Worm (Caenorhabditis elegans) whole organism, young adult: ENCODE data around the gene Y45G5AM.6.

ENCODE experiments used
- B0019.2 ChIP-seq: fragments of 200-800 bp; sonication (Bioruptor generic); conservative IDR thresholded peaks from 2 replicates; pipeline ENCODE4 v1.3.6; 2022; ENCODE audit warnings: missing genetic modification reagents, missing genetic modification characterization, missing compliant biosample characterization
- B0261.1 ChIP-seq: sonication (generic microtip); optimal IDR thresholded peaks from 2 replicates; lab custom pipeline; 2016; ENCODE audit warnings: mild to moderate bottlenecking, missing genetic modification characterization, moderate library complexity, missing compliant biosample characterization
- F39B2.1 ChIP-seq: fragments of 200-800 bp; sonication (Bioruptor generic); IDR thresholded peaks from 2 replicates; pipeline ENCODE4 v1.3.6; 2022; ENCODE audit warnings: missing genetic modification reagents, missing genetic modification characterization, missing compliant biosample characterization
- F49E8.2 ChIP-seq: sonication (generic microtip); optimal IDR thresholded peaks from 3 replicates; lab custom pipeline; 2017; ENCODE audit warnings: missing genetic modification characterization, mild to moderate bottlenecking, missing compliant biosample characterization, antibody characterized with exemption, moderate library complexity; ENCODE audit not compliant: insufficient read depth
- F55B11.4 ChIP-seq: sonication (generic microtip); optimal IDR thresholded peaks from 2 replicates; lab custom pipeline; 2016; ENCODE audit warnings: missing compliant biosample characterization, missing genetic modification characterization, borderline replicate concordance; ENCODE audit not compliant: insufficient read depth
- F57C9.4 ChIP-seq: sonication (generic microtip); optimal IDR thresholded peaks from 2 replicates; lab custom pipeline; 2017; ENCODE audit warnings: mild to moderate bottlenecking, missing genetic modification characterization, missing compliant biosample characterization
- K11D2.4 ChIP-seq: fragments of 200-800 bp; sonication (Bioruptor generic); IDR thresholded peaks from 2 replicates; pipeline ENCODE4 v1.3.6; 2022; ENCODE audit warnings: missing genetic modification reagents, missing genetic modification characterization, missing compliant biosample characterization
- T07F8.4 ChIP-seq: sonication (generic microtip); optimal IDR thresholded peaks from 2 replicates; lab custom pipeline; 2016; ENCODE audit warnings: mild to moderate bottlenecking, missing genetic modification characterization, moderate library complexity, missing compliant biosample characterization
- Y56A3A.18 ChIP-seq: fragments of 200-800 bp; sonication (Bioruptor generic); IDR thresholded peaks from 2 replicates; pipeline ENCODE4 v1.3.6; 2022; ENCODE audit warnings: missing genetic modification reagents, missing genetic modification characterization, missing compliant biosample characterization
- Y67H2A.10 ChIP-seq: fragments of 200-800 bp; sonication (Bioruptor generic); conservative IDR thresholded peaks from 2 replicates; pipeline ENCODE4 v1.3.6; 2022; ENCODE audit warnings: missing genetic modification reagents, missing genetic modification characterization, missing compliant biosample characterization
- atf-7 ChIP-seq: sonication (generic microtip); optimal IDR thresholded peaks from 2 replicates; lab custom pipeline; 2017; ENCODE audit warnings: mild to moderate bottlenecking, missing genetic modification characterization, missing compliant biosample characterization
- bed-1 ChIP-seq: fragments of 200-800 bp; sonication (Bioruptor generic); IDR thresholded peaks from 2 replicates; pipeline ENCODE4 v1.3.6; 2022; ENCODE audit warnings: missing genetic modification reagents, missing genetic modification characterization, missing compliant biosample characterization
- bed-2 ChIP-seq: fragments of 200-800 bp; sonication (Bioruptor generic); IDR thresholded peaks from 2 replicates; pipeline ENCODE4 v1.3.6; 2022; ENCODE audit warnings: missing genetic modification reagents, missing genetic modification characterization, missing compliant biosample characterization
- ccch-3 ChIP-seq: fragments of 200-800 bp; sonication (Bioruptor generic); optimal IDR thresholded peaks from 2 replicates; lab custom pipeline; 2018; ENCODE audit warnings: mild to moderate bottlenecking, missing genetic modification characterization, missing compliant biosample characterization
- cebp-1 ChIP-seq, 2 experiments: fragments of 200-800 bp in 1 of 2; sonication (Bioruptor generic) in 1 of 2; sonication (generic microtip) in 1 of 2; IDR thresholded peaks in 1 of 2; optimal IDR thresholded peaks in 1 of 2; 2 replicates each; pipeline versions ENCODE4 v1.3.6 to Lab custom; 2017 to 2022; ENCODE audit warnings: missing compliant biosample characterization in 2 of 2, missing genetic modification characterization in 2 of 2, mild to moderate bottlenecking in 1 of 2, missing genetic modification reagents in 1 of 2, moderate library complexity in 1 of 2
- cebp-2 ChIP-seq: fragments of 200-800 bp; sonication (Bioruptor generic); IDR thresholded peaks from 2 replicates; pipeline ENCODE4 v1.3.6; 2022; ENCODE audit warnings: missing genetic modification characterization, missing compliant biosample characterization
- ceh-100 ChIP-seq: fragments of 200-800 bp; sonication (Bioruptor generic); IDR thresholded peaks from 2 replicates; pipeline ENCODE4 v1.3.6; 2022; ENCODE audit warnings: missing genetic modification reagents, missing genetic modification characterization, missing compliant biosample characterization
- ceh-27 ChIP-seq: fragments of 200-800 bp; sonication (Bioruptor generic); optimal IDR thresholded peaks from 2 replicates; lab custom pipeline; 2018; ENCODE audit warnings: mild to moderate bottlenecking, missing genetic modification characterization, moderate library complexity, missing compliant biosample characterization
- ceh-91 ChIP-seq: fragments of 200-800 bp; sonication (Bioruptor generic); IDR thresholded peaks from 2 replicates; pipeline ENCODE4 v1.3.6; 2022; ENCODE audit warnings: missing genetic modification reagents, missing genetic modification characterization, missing compliant biosample characterization
- chd-7 ChIP-seq: sonication (generic microtip); optimal IDR thresholded peaks from 2 replicates; lab custom pipeline; 2016; ENCODE audit warnings: mild to moderate bottlenecking, missing genetic modification characterization, moderate library complexity, missing compliant biosample characterization
- dpl-1 ChIP-seq: fragments of 150-350 bp; optimal IDR thresholded peaks from 2 replicates; lab custom pipeline; 2014; ENCODE audit warnings: missing biosample characterization, missing genetic modification reagents, missing genetic modification characterization
- efl-1 ChIP-seq: fragments of 150-350 bp; optimal IDR thresholded peaks from 2 replicates; lab custom pipeline; 2014; ENCODE audit warnings: missing biosample characterization, missing genetic modification reagents, missing genetic modification characterization
- ets-4 ChIP-seq: fragments of 200-800 bp; sonication (Bioruptor generic); optimal IDR thresholded peaks from 2 replicates; lab custom pipeline; 2018; ENCODE audit warnings: mild to moderate bottlenecking, missing genetic modification characterization, missing compliant biosample characterization
- fkh-3 ChIP-seq: sonication (generic microtip); optimal IDR thresholded peaks from 2 replicates; lab custom pipeline; 2016; ENCODE audit warnings: mild to moderate bottlenecking, missing genetic modification characterization, missing compliant biosample characterization
- gei-17 ChIP-seq: fragments of 200-800 bp; sonication (Bioruptor generic); optimal IDR thresholded peaks from 2 replicates; lab custom pipeline; 2018; ENCODE audit warnings: mild to moderate bottlenecking, missing genetic modification characterization, missing compliant biosample characterization
- hrde-1 ChIP-seq: sonication (generic microtip); optimal IDR thresholded peaks from 2 replicates; lab custom pipeline; 2016; ENCODE audit warnings: missing genetic modification characterization, mild to moderate bottlenecking, missing compliant biosample characterization, moderate library complexity, missing genotype, missing genetic modification reagents, borderline replicate concordance
- hsf-1 ChIP-seq: fragments of 200-800 bp; sonication (Bioruptor generic); IDR thresholded peaks from 2 replicates; pipeline ENCODE4 v1.3.6; 2022; ENCODE audit warnings: missing genetic modification reagents, missing genetic modification characterization, missing compliant biosample characterization
- lin-26 ChIP-seq: fragments of 200-800 bp; sonication (Bioruptor generic); IDR thresholded peaks from 2 replicates; pipeline ENCODE4 v1.3.6; 2022; ENCODE audit warnings: missing genetic modification reagents, missing genetic modification characterization, missing compliant biosample characterization
- lin-35 ChIP-seq, 3 experiments: fragments of 150-350 bp in 2 of 3; sonication (generic microtip) in 1 of 3; optimal IDR thresholded peaks; 2 replicates each; lab custom pipeline; 2014 to 2018; ENCODE audit warnings: missing biosample characterization in 3 of 3, missing genetic modification characterization in 3 of 3, missing genetic modification reagents in 3 of 3
- lin-40 ChIP-seq: sonication (generic microtip); optimal IDR thresholded peaks from 2 replicates; lab custom pipeline; 2016; ENCODE audit warnings: missing genetic modification characterization, mild to moderate bottlenecking, missing compliant biosample characterization, missing genotype, missing genetic modification reagents
- lir-1 ChIP-seq: fragments of 200-800 bp; sonication (Bioruptor generic); conservative IDR thresholded peaks from 2 replicates; pipeline ENCODE4 v1.3.6; 2022; ENCODE audit warnings: missing genetic modification reagents, missing genetic modification characterization, missing compliant biosample characterization
- nfyb-1 ChIP-seq: fragments of 200-800 bp; sonication (Bioruptor generic); IDR thresholded peaks from 2 replicates; pipeline ENCODE4 v1.3.6; 2022; ENCODE audit warnings: missing genetic modification reagents, missing genetic modification characterization, missing compliant biosample characterization
- nhr-80 ChIP-seq: sonication (generic microtip); optimal IDR thresholded peaks from 2 replicates; lab custom pipeline; 2016; ENCODE audit warnings: missing genetic modification characterization, missing compliant biosample characterization
- rcor-1 ChIP-seq: fragments of 200-800 bp; sonication (Bioruptor generic); IDR thresholded peaks from 2 replicates; pipeline ENCODE4 v1.3.6; 2022; ENCODE audit warnings: missing genetic modification reagents, missing genetic modification characterization, missing compliant biosample characterization
- repo-1 ChIP-seq: sonication (generic microtip); optimal IDR thresholded peaks from 2 replicates; lab custom pipeline; 2017; ENCODE audit warnings: mild to moderate bottlenecking, missing genetic modification characterization, missing compliant biosample characterization
- rpc-1 ChIP-seq, 2 experiments: fragments of 150-350 bp in 1 of 2; sonication (generic microtip) in 1 of 2; optimal IDR thresholded peaks; 2 replicates each; lab custom pipeline; 2014 to 2018; ENCODE audit warnings: missing biosample characterization in 1 of 2, missing genetic modification characterization in 1 of 2, missing genetic modification reagents in 1 of 2, missing genotype in 1 of 2
- sea-2 ChIP-seq: fragments of 200-800 bp; sonication (Bioruptor generic); IDR thresholded peaks from 2 replicates; pipeline ENCODE4 v1.3.6; 2022; ENCODE audit warnings: missing genetic modification characterization, missing compliant biosample characterization
- tbp1 ChIP-seq: fragments of 200-800 bp; sonication (Bioruptor generic); optimal IDR thresholded peaks from 2 replicates; lab custom pipeline; 2018; ENCODE audit warnings: mild to moderate bottlenecking, missing genetic modification characterization, missing compliant biosample characterization
- unc-130 ChIP-seq: sonication (generic microtip); optimal IDR thresholded peaks from 2 replicates; lab custom pipeline; 2016; ENCODE audit warnings: missing genetic modification reagents, missing genetic modification characterization, missing compliant biosample characterization
- ztf-26 ChIP-seq: sonication (generic microtip); optimal IDR thresholded peaks from 2 replicates; lab custom pipeline; 2017; ENCODE audit warnings: missing genetic modification characterization, missing compliant biosample characterization
- ztf-3 ChIP-seq: fragments of 200-800 bp; sonication (Bioruptor generic); optimal IDR thresholded peaks from 2 replicates; lab custom pipeline; 2018; ENCODE audit warnings: mild to moderate bottlenecking, missing genetic modification characterization, missing compliant biosample characterization
- ztf-6 ChIP-seq: fragments of 200-800 bp; sonication (Bioruptor generic); IDR thresholded peaks from 2 replicates; pipeline ENCODE4 v1.3.6; 2022; ENCODE audit warnings: missing genetic modification reagents, missing genetic modification characterization, missing compliant biosample characterization

The Y45G5AM.6 gene

ce11 chrV:4194587-4195211 lies 42.6 kb upstream of the Y45G5AM.6 start, which contains the start of gene Y45G5AM.9 (continued):
- no peak for TF ChIP-seq lir-1 (GFP tag; lab: Robert Waterston, UW)
- no peak for TF ChIP-seq cebp-2 (GFP tag; lab: Robert Waterston, UW)
- TF ChIP-seq bed-1 (GFP tag; lab: Robert Waterston, UW) = no peak
- no peak for TF ChIP-seq bed-2 (GFP tag; lab: Robert Waterston, UW)
- peak; percentile 79 for TF ChIP-seq lin-40 (tag; lab: Kevin White, UChicago)
- TF ChIP-seq rcor-1 (GFP tag; lab: Robert Waterston, UW) = peak; percentile 37; the same call in 1 of the 2 replicates
- peak; percentile 25 for TF ChIP-seq tbp1 (GFP tag; lab: Kevin White, UChicago)
- TF ChIP-seq F55B11.4 = no peak
- no peak for TF ChIP-seq ztf-6 (GFP tag; lab: Robert Waterston, UW)
- no peak for TF ChIP-seq B0019.2 (GFP tag; lab: Robert Waterston, UW)
- no peak for TF ChIP-seq hrde-1
- no peak for TF ChIP-seq ets-4 (GFP tag; lab: Kevin White, UChicago)
- no peak for TF ChIP-seq ccch-3
- no peak for TF ChIP-seq sea-2 (GFP tag; lab: Robert Waterston, UW)
- TF ChIP-seq B0261.1 (tag; lab: Kevin White, UChicago) = no peak
- TF ChIP-seq F49E8.2 (tag; lab: Kevin White, UChicago) = no peak
- TF ChIP-seq ceh-27 (GFP tag; lab: Kevin White, UChicago) = peak; percentile 62
- no peak for TF ChIP-seq F57C9.4 (tag; lab: Kevin White, UChicago)
- TF ChIP-seq Y67H2A.10 (GFP tag; lab: Robert Waterston, UW) = no peak
- no peak for TF ChIP-seq rpc-1 (optimal IDR thresholded peaks at IDR 0.05; lab: Kevin White, UChicago)
- no peak for TF ChIP-seq rpc-1 (tag; optimal IDR thresholded peaks at IDR 0.05; lab: Kevin White, UChicago)
- peak; percentile 12 for TF ChIP-seq dpl-1 (GFP tag; lab: Kevin White, UChicago)
- no peak for TF ChIP-seq hsf-1
- TF ChIP-seq nfyb-1 = peak; percentile 60
- peak; percentile 36 for TF ChIP-seq efl-1 (GFP tag; lab: Kevin White, UChicago)
- no peak for TF ChIP-seq ceh-91 (GFP tag; lab: Robert Waterston, UW)
- TF ChIP-seq, all 124 proteins: peak for 28

- TF ChIP-seq ztf-26 (tag; lab: Kevin White, UChicago) (peak; percentile 66), lin-35 (GFP tag; optimal IDR thresholded peaks at IDR 0.05; lab: Kevin White, UChicago) (peak in 1 of 3 experiments; percentile 20), unc-130 (GFP tag; lab: Kevin White, UChicago) (no peak), lin-40 (tag; lab: Kevin White, UChicago) (peak; percentile 24)
Observed at ce11 chrV:4192688-4193471, 40.8 kb upstream of the Y45G5AM.6 start.

- no peak for TF ChIP-seq nhr-80 (tag; lab: Kevin White, UChicago)
- peak; percentile 29 for TF ChIP-seq chd-7
- TF ChIP-seq gei-17 (GFP tag; lab: Kevin White, UChicago) = peak; percentile 30
- no peak for TF ChIP-seq cebp-1 (GFP tag; IDR thresholded peaks at IDR 0.05; lab: Robert Waterston, UW)
- TF ChIP-seq cebp-1 (tag; optimal IDR thresholded peaks at IDR 0.05; lab: Kevin White, UChicago) = peak; percentile 8
- TF ChIP-seq T07F8.4 = no peak
- peak; percentile 68 for TF ChIP-seq repo-1 (tag; lab: Kevin White, UChicago)
- TF ChIP-seq Y56A3A.18 = peak; percentile 81; the same call in 1 of the 2 replicates
- 0 out of 2 replicates have a peak, but pooled peaks have one; percentile 69 for TF ChIP-seq nfyb-1
- 0 out of 2 replicates have a peak, but pooled peaks have one; percentile 24 for TF ChIP-seq F39B2.1 (GFP tag; lab: Robert Waterston, UW)
- peak; percentile 59; the same call in 1 of the 2 replicates for TF ChIP-seq K11D2.4 (GFP tag; lab: Robert Waterston, UW)
- peak; percentile 61 for TF ChIP-seq fkh-3 (tag; lab: Kevin White, UChicago)
- TF ChIP-seq ceh-100 (GFP tag; lab: Robert Waterston, UW) = 0 out of 2 replicates have a peak, but pooled peaks have one; percentile 17
- no peak for TF ChIP-seq lin-40 (tag; lab: Kevin White, UChicago)
- peak; percentile 31 for TF ChIP-seq atf-7 (tag; lab: Kevin White, UChicago)
- TF ChIP-seq lin-26 (GFP tag; lab: Robert Waterston, UW) = 0 out of 2 replicates have a peak, but pooled peaks have one; percentile 36
- TF ChIP-seq ztf-3 = peak; percentile 1
Observed at ce11 chrV:4190232-4190631, 38.1 kb upstream of the Y45G5AM.6 start.
